Worm (Caenorhabditis elegans): ENCODE measurements around the gene hel-1.

Gene hel-1

ce11 chrII:8327450-8327849 lies 1.2 kb downstream of the hel-1 start:
- no peak for TF ChIP-seq lin-13 (GFP tag; optimal IDR thresholded peaks at IDR 0.05)
- TF ChIP-seq nhr-85 (tag), result no peak
- no peak for TF ChIP-seq nhr-20 (tag; optimal IDR thresholded peaks at IDR 0.05)
- no peak for TF ChIP-seq Y116A8C.19 (tag; optimal IDR thresholded peaks at IDR 0.05; ENCODE audit: borderline replicate concordance)
- TF ChIP-seq blmp-1 (tag; optimal IDR thresholded peaks at IDR 0.05), result no peak
- TF ChIP-seq nhr-12 (tag; optimal IDR thresholded peaks at IDR 0.05), result no peak
- TF ChIP-seq fkh-8 (tag; optimal IDR thresholded peaks at IDR 0.05), result no peak
- no peak for TF ChIP-seq ets-5 (GFP tag; IDR thresholded peaks at IDR 0.05)
- TF ChIP-seq lin-15B (tag; optimal IDR thresholded peaks at IDR 0.05), result no peak
- no peak for TF ChIP-seq jun-1 (tag; optimal IDR thresholded peaks at IDR 0.05)
- TF ChIP-seq hlh-17 (GFP tag; optimal IDR thresholded peaks at IDR 0.05; ENCODE audit: borderline replicate concordance), result no peak
- no peak for TF ChIP-seq C34B4.2 (tag; optimal IDR thresholded peaks at IDR 0.05)

- TF ChIP-seq C04F5.9 (tag; optimal IDR thresholded peaks at IDR 0.05) (no peak), fkh-10 (GFP tag; optimal IDR thresholded peaks at IDR 0.05) (no peak), ceh-82 (tag; optimal IDR thresholded peaks at IDR 0.05) (no peak), unc-98 (GFP tag; IDR thresholded peaks at IDR 0.05) (no peak), nhr-12 (tag; optimal IDR thresholded peaks at IDR 0.05) (no peak), nhr-47 (tag; optimal IDR thresholded peaks at IDR 0.05) (peak; percentile 5), unc-30 (tag; optimal IDR thresholded peaks at IDR 0.05) (no peak)
Observed at ce11 chrII:8326228-8326960, 2.3 kb downstream of the hel-1 start.

ce11 chrII:8325002-8325539 lies 3.6 kb downstream of the hel-1 start, which contains the start of the genes ran-3 and C26D10.3:
Gene ran-3 (minus strand): TSS chrII:8325052.
Gene C26D10.3 (plus strand): TSS chrII:8325386.
- TF ChIP-seq lin-14 (GFP tag; optimal IDR thresholded peaks at IDR 0.05) (peak; percentile 28), nhr-85 (tag) (peak; percentile 45), rnt-1 (tag; optimal IDR thresholded peaks at IDR 0.05) (peak; percentile 60), nhr-76 (tag; optimal IDR thresholded peaks at IDR 0.05) (no peak), fkh-10 (GFP tag; optimal IDR thresholded peaks at IDR 0.05) (no peak), ceh-90 (tag; optimal IDR thresholded peaks at IDR 0.05) (no peak), fkh-4 (tag; optimal IDR thresholded peaks at IDR 0.05; ENCODE audit: borderline replicate concordance) (no peak), nhr-19 (GFP tag; conservative IDR thresholded peaks at IDR 0.05) (peak; percentile 56), C16A3.4 (tag; optimal IDR thresholded peaks at IDR 0.05) (peak; percentile 68), lin-39 (tag; optimal IDR thresholded peaks at IDR 0.05) (peak; percentile 11), lin-35 (GFP tag; optimal IDR thresholded peaks at IDR 0.05) (peak; percentile 59 to 61), snu-23 (GFP tag; optimal IDR thresholded peaks at IDR 0.05) (peak; percentile 68), skn-1 (tag; optimal IDR thresholded peaks at IDR 0.05) (peak; percentile 48), lin-13 (GFP tag; optimal IDR thresholded peaks at IDR 0.05) (peak; percentile 43), ztf-4 (tag; optimal IDR thresholded peaks at IDR 0.05) (no peak), elt-3 (tag; optimal IDR thresholded peaks at IDR 0.05) (peak in 1 of 6 experiments; percentile 54), nhr-20 (tag; optimal IDR thresholded peaks at IDR 0.05) (peak; percentile 70), unc-62 (GFP tag; optimal IDR thresholded peaks at IDR 0.05) (no peak), blmp-1 (tag; optimal IDR thresholded peaks at IDR 0.05) (peak; percentile 52), mep-1 (tag; optimal IDR thresholded peaks at IDR 0.05) (peak; percentile 54), mef-2 (tag; optimal IDR thresholded peaks at IDR 0.05) (no peak), unc-86 (tag; optimal IDR thresholded peaks at IDR 0.05) (peak; percentile 9), unc-30 (tag; optimal IDR thresholded peaks at IDR 0.05) (no peak), unc-130 (tag; optimal IDR thresholded peaks at IDR 0.05) (peak; percentile 86), ceh-82 (tag; optimal IDR thresholded peaks at IDR 0.05) (peak in 2 of 3 experiments; percentile 4 to 35), xbp-1 (tag; optimal IDR thresholded peaks at IDR 0.05) (peak; percentile 54), dpl-1 (GFP tag; optimal IDR thresholded peaks at IDR 0.05) (peak; percentile 49 to 64 (median 54)), tbx-2 (tag; optimal IDR thresholded peaks at IDR 0.05) (peak; percentile 46), nhr-47 (tag; optimal IDR thresholded peaks at IDR 0.05) (peak; percentile 57), C04F5.9 (tag; optimal IDR thresholded peaks at IDR 0.05) (peak; percentile 12), nhr-90 (tag; optimal IDR thresholded peaks at IDR 0.05; ENCODE audit: poor library complexity) (peak; percentile 3), nhr-71 (tag; optimal IDR thresholded peaks at IDR 0.05) (peak; percentile 67), lsy-2 (tag; optimal IDR thresholded peaks at IDR 0.05) (peak; percentile 43 to 61), C34B4.2 (tag; optimal IDR thresholded peaks at IDR 0.05) (no peak), efl-1 (optimal IDR thresholded peaks at IDR 0.05) (peak; percentile 34 to 70), efl-1 (GFP tag; optimal IDR thresholded peaks at IDR 0.05 in 1 of 2) (peak; percentile 56 to 94), lir-3 (tag; optimal IDR thresholded peaks at IDR 0.05; ENCODE audit: poor library complexity) (peak; percentile 18), lin-15B (tag; optimal IDR thresholded peaks at IDR 0.05) (no peak), fkh-8 (tag; optimal IDR thresholded peaks at IDR 0.05) (no peak)
